Worm (Caenorhabditis elegans) whole organism, L3 larva: ENCODE data around the gene emb-5.

Experiments
- ZK546.5 ChIP-seq: sonication (generic microtip); optimal IDR thresholded peaks from 2 replicates; lab custom pipeline; 2017; ENCODE audit warnings: missing biosample characterization, missing genetic modification characterization
- daf-12 ChIP-seq: fragments of 150-350 bp; optimal IDR thresholded peaks from 2 replicates; lab custom pipeline; 2014; ENCODE audit warnings: missing biosample characterization, missing genetic modification reagents, missing genetic modification characterization
- fkh-10 ChIP-seq: sonication (generic microtip); optimal IDR thresholded peaks from 2 replicates; lab custom pipeline; 2017; ENCODE audit warnings: missing biosample characterization, missing genetic modification reagents, missing genetic modification characterization
- hmg-11 ChIP-seq: sonication (generic microtip); optimal IDR thresholded peaks from 2 replicates; lab custom pipeline; 2016; ENCODE audit warnings: missing genetic modification characterization, missing compliant biosample characterization
- jun-1 ChIP-seq: fragments of 150-350 bp; optimal IDR thresholded peaks from 2 replicates; lab custom pipeline; 2014; ENCODE audit warnings: missing biosample characterization, missing genetic modification reagents, missing genetic modification characterization
- lin-15B ChIP-seq: fragments of 150-350 bp; optimal IDR thresholded peaks from 2 replicates; lab custom pipeline; 2014; ENCODE audit warnings: missing biosample characterization, missing genetic modification characterization
- lin-39 ChIP-seq: fragments of 150-350 bp; optimal IDR thresholded peaks from 2 replicates; lab custom pipeline; 2018; ENCODE audit warnings: missing biosample characterization, missing genetic modification reagents, missing genetic modification characterization
- nfya-1 ChIP-seq: sonication (generic microtip); optimal IDR thresholded peaks from 2 replicates; lab custom pipeline; 2017; ENCODE audit warnings: missing genetic modification characterization, mild to moderate bottlenecking, missing compliant biosample characterization, antibody characterized with exemption, moderate library complexity; ENCODE audit not compliant: insufficient read depth
- nhr-77 ChIP-seq: fragments of 150-350 bp; optimal IDR thresholded peaks from 2 replicates; lab custom pipeline; 2014; ENCODE audit warnings: missing biosample characterization, missing genetic modification characterization
- pha-4 ChIP-seq: fragments of 150-350 bp; optimal IDR thresholded peaks from 2 replicates; lab custom pipeline; 2014; ENCODE audit warnings: missing biosample characterization, missing genetic modification reagents, missing genetic modification characterization
- pqm-1 ChIP-seq: fragments of 150-350 bp; optimal IDR thresholded peaks from 2 replicates; lab custom pipeline; 2017; ENCODE audit warnings: missing biosample characterization, missing genetic modification characterization, inconsistent platforms
- skn-1 ChIP-seq: fragments of 150-350 bp; optimal IDR thresholded peaks from 2 replicates; lab custom pipeline; 2014; ENCODE audit warnings: missing biosample characterization, missing genetic modification characterization
- tbx-2 ChIP-seq: sonication (generic microtip); optimal IDR thresholded peaks from 2 replicates; lab custom pipeline; 2016; ENCODE audit warnings: mild to moderate bottlenecking, missing genetic modification characterization, missing compliant biosample characterization
- ztf-11 ChIP-seq: fragments of 150-350 bp; optimal IDR thresholded peaks from 2 replicates; lab custom pipeline; 2014; ENCODE audit warnings: missing biosample characterization, missing genetic modification characterization

DNA sequence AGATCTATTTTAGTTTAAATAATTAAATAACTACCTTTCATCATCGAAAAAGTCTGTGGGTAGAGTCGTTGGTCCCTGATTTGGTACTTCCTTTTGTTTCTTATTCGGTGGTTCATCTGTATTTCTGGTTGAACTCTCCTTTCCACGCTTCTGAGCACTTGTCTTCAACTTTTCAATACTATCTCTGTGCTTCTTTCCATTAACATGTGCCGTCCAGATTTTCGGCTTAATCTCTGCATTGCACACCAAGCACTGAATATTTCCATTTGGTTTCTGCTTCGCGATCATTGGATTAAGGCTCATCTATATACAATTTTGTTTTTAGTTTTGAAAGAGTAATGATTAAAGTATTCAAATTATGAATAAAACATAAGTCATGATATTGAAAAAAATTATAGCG lies 20.5 kb downstream of the emb-5 start, which contains the start of gene sel-13:
- TF ChIP-seq tbx-2 (tag; lab: Kevin White, UChicago) (no peak), fkh-10 (no peak), lin-39 (tag; lab: Kevin White, UChicago) (no peak), skn-1 (tag; lab: Kevin White, UChicago) (no peak), hmg-11 (tag; lab: Kevin White, UChicago) (no peak), pqm-1 (tag; lab: Kevin White, UChicago) (no peak), ztf-11 (tag; lab: Kevin White, UChicago) (no peak), jun-1 (no peak), pha-4 (no peak), ZK546.5 (tag; lab: Kevin White, UChicago) (no peak), nhr-77 (no peak), daf-12 (no peak), lin-15B (tag; lab: Kevin White, UChicago) (no peak), nfya-1 (tag; lab: Kevin White, UChicago) (no peak)
